Worm (Caenorhabditis elegans) whole organism, mixed stage, embryonic: ENCODE data around the gene rpl-36.

Experiments
- M03D4.4 ChIP-seq: sonication (generic microtip); optimal IDR thresholded peaks from 2 replicates; lab custom pipeline; 2017; ENCODE audit warnings: mild to moderate bottlenecking, missing genetic modification characterization, missing compliant biosample characterization
- bed-3 ChIP-seq: fragments of 200-800 bp; sonication (Bioruptor generic); optimal IDR thresholded peaks from 3 replicates; lab custom pipeline; 2018; ENCODE audit warnings: mild to moderate bottlenecking, missing genetic modification characterization, moderate library complexity, missing compliant biosample characterization
- blmp-1 ChIP-seq: fragments of 150-350 bp; optimal IDR thresholded peaks from 2 replicates; lab custom pipeline; 2014; ENCODE audit warnings: missing biosample characterization, missing genetic modification characterization
- ceh-39 ChIP-seq: fragments of 150-350 bp; optimal IDR thresholded peaks from 2 replicates; lab custom pipeline; 2014; ENCODE audit warnings: missing biosample characterization, missing genetic modification characterization
- ceh-43 ChIP-seq: fragments of 200-800 bp; sonication (Bioruptor generic); optimal IDR thresholded peaks from 2 replicates; lab custom pipeline; 2018; ENCODE audit warnings: mild to moderate bottlenecking, missing genetic modification characterization, moderate library complexity, missing compliant biosample characterization
- ceh-83 ChIP-seq: fragments of 200-800 bp; sonication (Bioruptor generic); optimal IDR thresholded peaks from 2 replicates; lab custom pipeline; 2018; ENCODE audit warnings: mild to moderate bottlenecking, missing genetic modification characterization, missing compliant biosample characterization
- ces-1 ChIP-seq: fragments of 150-350 bp; optimal IDR thresholded peaks from 2 replicates; lab custom pipeline; 2014; ENCODE audit warnings: missing biosample characterization, missing genetic modification reagents, missing genetic modification characterization
- cnd-1 ChIP-seq: fragments of 200-800 bp; sonication (Bioruptor generic); optimal IDR thresholded peaks from 2 replicates; lab custom pipeline; 2018; ENCODE audit warnings: mild to moderate bottlenecking, missing genetic modification characterization, missing compliant biosample characterization
- drap-1 ChIP-seq: fragments of 200-800 bp; sonication (Bioruptor generic); optimal IDR thresholded peaks from 3 replicates; lab custom pipeline; 2018; ENCODE audit warnings: mild to moderate bottlenecking, missing genetic modification characterization, missing compliant biosample characterization
- elt-1 ChIP-seq: sonication (generic microtip); optimal IDR thresholded peaks from 2 replicates; lab custom pipeline; 2017; ENCODE audit warnings: missing genetic modification characterization, mild to moderate bottlenecking, missing compliant biosample characterization, antibody characterized with exemption, moderate library complexity, borderline replicate concordance; ENCODE audit not compliant: insufficient read depth
- flh-1 ChIP-seq: fragments of 200-800 bp; sonication (Bioruptor generic); optimal IDR thresholded peaks from 2 replicates; lab custom pipeline; 2018; ENCODE audit warnings: mild to moderate bottlenecking, missing genetic modification characterization, moderate library complexity, missing compliant biosample characterization
- ham-2 ChIP-seq: fragments of 200-800 bp; sonication (Bioruptor generic); optimal IDR thresholded peaks from 2 replicates; lab custom pipeline; 2018; ENCODE audit warnings: mild to moderate bottlenecking, missing genetic modification characterization, missing compliant biosample characterization
- lin-32 ChIP-seq: fragments of 200-800 bp; sonication (Bioruptor generic); optimal IDR thresholded peaks from 2 replicates; lab custom pipeline; 2018; ENCODE audit warnings: mild to moderate bottlenecking, missing genetic modification characterization, missing compliant biosample characterization
- mab-5 ChIP-seq: fragments of 150-350 bp; optimal IDR thresholded peaks from 2 replicates; lab custom pipeline; 2014; ENCODE audit warnings: missing biosample characterization, missing genetic modification characterization
- mep-1 ChIP-seq: fragments of 150-350 bp; optimal IDR thresholded peaks from 2 replicates; lab custom pipeline; 2017; ENCODE audit warnings: missing biosample characterization, missing genetic modification reagents, missing genetic modification characterization, inconsistent platforms
- mls-2 ChIP-seq: sonication (generic microtip); optimal IDR thresholded peaks from 2 replicates; lab custom pipeline; 2016; ENCODE audit warnings: mild to moderate bottlenecking, missing genetic modification characterization, moderate library complexity, missing compliant biosample characterization
- nhr-12 ChIP-seq: fragments of 150-350 bp; optimal IDR thresholded peaks from 2 replicates; lab custom pipeline; 2014; ENCODE audit warnings: missing biosample characterization, missing genetic modification characterization
- nhr-2 ChIP-seq: fragments of 150-350 bp; optimal IDR thresholded peaks from 2 replicates; lab custom pipeline; 2014; ENCODE audit warnings: missing biosample characterization, missing genetic modification characterization
- nhr-237 ChIP-seq: fragments of 150-350 bp; optimal IDR thresholded peaks from 2 replicates; lab custom pipeline; 2014; ENCODE audit warnings: missing biosample characterization, missing genetic modification characterization
- nhr-28 ChIP-seq: fragments of 150-350 bp; optimal IDR thresholded peaks from 2 replicates; lab custom pipeline; 2014; ENCODE audit warnings: missing biosample characterization, missing genetic modification characterization
- nhr-76 ChIP-seq: sonication (generic microtip); optimal IDR thresholded peaks from 2 replicates; lab custom pipeline; 2017; ENCODE audit warnings: missing biosample characterization, missing genetic modification characterization
- pha-4 ChIP-seq: fragments of 150-350 bp; optimal IDR thresholded peaks from 2 replicates; lab custom pipeline; 2018; ENCODE audit warnings: missing biosample characterization, missing genetic modification reagents, missing genetic modification characterization
- sem-2 ChIP-seq: fragments of 200-800 bp; sonication (Bioruptor generic); optimal IDR thresholded peaks from 2 replicates; lab custom pipeline; 2018; ENCODE audit warnings: mild to moderate bottlenecking, missing genetic modification characterization, missing compliant biosample characterization
- snpc-4 ChIP-seq: fragments of 150-350 bp; optimal IDR thresholded peaks from 2 replicates; lab custom pipeline; 2014; ENCODE audit warnings: missing biosample characterization, missing genetic modification characterization
- sptf-1 ChIP-seq: sonication (generic microtip); optimal IDR thresholded peaks from 2 replicates; lab custom pipeline; 2017; ENCODE audit warnings: mild to moderate bottlenecking, missing genetic modification characterization, moderate library complexity, missing compliant biosample characterization
- tbx-8 ChIP-seq: fragments of 200-800 bp; sonication (Bioruptor generic); optimal IDR thresholded peaks from 2 replicates; lab custom pipeline; 2018; ENCODE audit warnings: mild to moderate bottlenecking, missing genetic modification characterization, moderate library complexity, missing compliant biosample characterization
- unc-120 ChIP-seq: sonication (generic microtip); optimal IDR thresholded peaks from 2 replicates; lab custom pipeline; 2017; ENCODE audit warnings: missing genetic modification characterization, missing compliant biosample characterization; ENCODE audit not compliant: poor library complexity, severe bottlenecking
- unc-39 ChIP-seq: fragments of 150-350 bp; optimal IDR thresholded peaks from 2 replicates; lab custom pipeline; 2014; ENCODE audit warnings: missing biosample characterization, missing genetic modification characterization
- unc-62 ChIP-seq: fragments of 150-350 bp; optimal IDR thresholded peaks from 2 replicates; lab custom pipeline; 2014; ENCODE audit warnings: missing biosample characterization, missing genetic modification reagents, missing genetic modification characterization
- zip-8 ChIP-seq: fragments of 150-350 bp; optimal IDR thresholded peaks from 2 replicates; lab custom pipeline; 2014; ENCODE audit warnings: missing biosample characterization, missing genetic modification characterization
- ztf-11 ChIP-seq: fragments of 150-350 bp; optimal IDR thresholded peaks from 2 replicates; lab custom pipeline; 2014; ENCODE audit warnings: missing biosample characterization, missing genetic modification characterization

rpl-36 gene

ce11 chrIII:7165276-7165675 is 14.8 kb upstream of the rpl-36 start:
- no peak for TF ChIP-seq nhr-2 (tag; lab: Kevin White, UChicago)
- no peak for TF ChIP-seq unc-120 (tag; lab: Kevin White, UChicago)
- no peak for TF ChIP-seq ham-2 (GFP tag; lab: Kevin White, UChicago)
- no peak for TF ChIP-seq drap-1 (GFP tag; lab: Kevin White, UChicago)
- TF ChIP-seq nhr-28 (tag; lab: Kevin White, UChicago): no peak
- no peak for TF ChIP-seq ceh-39 (tag; lab: Kevin White, UChicago)
- TF ChIP-seq pha-4 (tag; lab: Kevin White, UChicago): no peak
- no peak for TF ChIP-seq ceh-43 (GFP tag; lab: Kevin White, UChicago)
- no peak for TF ChIP-seq unc-62 (GFP tag; lab: Kevin White, UChicago)
- TF ChIP-seq bed-3: no peak
- no peak for TF ChIP-seq nhr-12 (tag; lab: Kevin White, UChicago)
- TF ChIP-seq nhr-76: no peak
- TF ChIP-seq ces-1 (GFP tag; lab: Kevin White, UChicago): no peak
- TF ChIP-seq mep-1 (tag; lab: Kevin White, UChicago): no peak
- no peak for TF ChIP-seq sptf-1
- TF ChIP-seq mab-5 (tag; lab: Kevin White, UChicago): no peak
- TF ChIP-seq snpc-4 (tag; lab: Kevin White, UChicago): no peak
- no peak for TF ChIP-seq tbx-8 (GFP tag; lab: Kevin White, UChicago)
- no peak for TF ChIP-seq ztf-11 (tag; lab: Kevin White, UChicago)
- TF ChIP-seq elt-1 (tag; lab: Kevin White, UChicago): no peak

ce11 chrIII:7165816-7166229 is 14.2 kb upstream of the rpl-36 start:
- no peak for TF ChIP-seq mep-1 (tag; lab: Kevin White, UChicago)
- no peak for TF ChIP-seq M03D4.4 (tag; lab: Kevin White, UChicago)
- TF ChIP-seq elt-1 (tag; lab: Kevin White, UChicago): no peak
- TF ChIP-seq sptf-1: no peak
- TF ChIP-seq tbx-8 (GFP tag; lab: Kevin White, UChicago): no peak
- no peak for TF ChIP-seq lin-32 (GFP tag; lab: Kevin White, UChicago)
- TF ChIP-seq ces-1 (GFP tag; lab: Kevin White, UChicago): peak; percentile 10
- no peak for TF ChIP-seq ceh-83 (GFP tag; lab: Kevin White, UChicago)
- TF ChIP-seq nhr-237 (tag; lab: Kevin White, UChicago): no peak

- TF ChIP-seq nhr-237 (tag; lab: Kevin White, UChicago) (peak; percentile 6), blmp-1 (no peak), drap-1 (GFP tag; lab: Kevin White, UChicago) (peak; percentile 11)
These were observed 13.1 kb upstream of the rpl-36 start for ce11 chrIII:7166664-7167567.

ce11 chrIII:7167568-7167937 is 12.5 kb upstream of the rpl-36 start, which contains the start of gene acs-4:
TSS of gene acs-4 (plus strand) at chrIII:7167838.
- TF ChIP-seq sem-2 (GFP tag; lab: Kevin White, UChicago) (no peak), drap-1 (GFP tag; lab: Kevin White, UChicago) (no peak), cnd-1 (no peak), lin-32 (GFP tag; lab: Kevin White, UChicago) (no peak), ces-1 (GFP tag; lab: Kevin White, UChicago) (no peak), ceh-39 (tag; lab: Kevin White, UChicago) (no peak), unc-39 (no peak), nhr-2 (tag; lab: Kevin White, UChicago) (no peak), nhr-76 (no peak), bed-3 (no peak), zip-8 (no peak), mls-2 (no peak), nhr-28 (tag; lab: Kevin White, UChicago) (no peak), sptf-1 (no peak), flh-1 (GFP tag; lab: Kevin White, UChicago) (no peak), ham-2 (GFP tag; lab: Kevin White, UChicago) (no peak), unc-120 (tag; lab: Kevin White, UChicago) (no peak)
